Fruit fly (Drosophila melanogaster) whole organism, embryonic: ENCODE results near the gene CG14088.

Experiments
- CG10979 ChIP-seq: fragments of 200-800 bp; sonication (Bioruptor generic); optimal IDR thresholded peaks from 2 replicates; lab custom pipeline; 2018; ENCODE audit warnings: missing biosample characterization, mild to moderate bottlenecking, missing genetic modification characterization, moderate library complexity
- CG11093 ChIP-seq: fragments of 200-800 bp; sonication (Bioruptor generic); IDR thresholded peaks from 3 replicates; pipeline ENCODE4 v1.3.6; 2022; ENCODE audit warnings: missing biosample characterization, missing genetic modification characterization
- CG11247 ChIP-seq: fragments of 200-800 bp; sonication (Bioruptor generic); IDR thresholded peaks from 2 replicates; pipeline ENCODE4 v1.3.6; 2022; ENCODE audit warnings: missing biosample characterization, missing genetic modification characterization
- CG12155 ChIP-seq: fragments of 200-800 bp; sonication (Bioruptor generic); optimal IDR thresholded peaks from 3 replicates; lab custom pipeline; 2016; ENCODE audit warnings: missing biosample characterization, missing genetic modification characterization
- CG12236 ChIP-seq: fragments of 200-800 bp; sonication (Bioruptor generic); optimal IDR thresholded peaks from 2 replicates; lab custom pipeline; 2016; ENCODE audit warnings: missing biosample characterization, missing genetic modification characterization
- CG13624 ChIP-seq: fragments of 200-800 bp; sonication (Bioruptor generic); optimal IDR thresholded peaks from 2 replicates; lab custom pipeline; 2016; ENCODE audit warnings: missing biosample characterization, missing genetic modification characterization
- CG14860 ChIP-seq: fragments of 200-800 bp; sonication (Bioruptor generic); IDR thresholded peaks from 3 replicates; pipeline ENCODE4 v1.3.6; 2022; ENCODE audit warnings: missing biosample characterization, missing genetic modification characterization; ENCODE audit not compliant: partially characterized antibody
- CG14965 ChIP-seq: fragments of 200-800 bp; sonication (Bioruptor generic); optimal IDR thresholded peaks from 2 replicates; lab custom pipeline; 2016; ENCODE audit warnings: missing biosample characterization, missing genetic modification characterization, borderline replicate concordance
- CG1529 ChIP-seq: fragments of 200-800 bp; sonication (Bioruptor generic); optimal IDR thresholded peaks from 3 replicates; lab custom pipeline; 2018; ENCODE audit warnings: missing biosample characterization, missing genetic modification characterization
- CG15479 ChIP-seq: fragments of 200-800 bp; sonication (Bioruptor generic); optimal IDR thresholded peaks from 3 replicates; lab custom pipeline; 2019; ENCODE audit warnings: missing biosample characterization, mild to moderate bottlenecking, missing genetic modification characterization, moderate library complexity
- CG15601 ChIP-seq: fragments of 200-800 bp; sonication (Bioruptor generic); optimal IDR thresholded peaks from 3 replicates; lab custom pipeline; 2019; ENCODE audit warnings: missing biosample characterization, mild to moderate bottlenecking, missing genetic modification characterization, moderate library complexity
- CG16779 ChIP-seq: fragments of 200-800 bp; sonication (Bioruptor generic); IDR thresholded peaks from 2 replicates; pipeline ENCODE4 v1.3.6; 2022; ENCODE audit warnings: missing biosample characterization, missing genetic modification characterization
- CG1792 ChIP-seq: fragments of 200-800 bp; sonication (Bioruptor generic); optimal IDR thresholded peaks from 2 replicates; lab custom pipeline; 2016; ENCODE audit warnings: missing biosample characterization, missing genetic modification characterization
- CG2120 ChIP-seq: fragments of 200-800 bp; sonication (Bioruptor generic); optimal IDR thresholded peaks from 3 replicates; lab custom pipeline; 2016; ENCODE audit warnings: missing biosample characterization, missing genetic modification characterization
- CG2202 ChIP-seq: fragments of 200-800 bp; sonication (Bioruptor generic); optimal IDR thresholded peaks from 2 replicates; lab custom pipeline; 2018; ENCODE audit warnings: missing biosample characterization, mild to moderate bottlenecking, missing genetic modification characterization
- CG2712 ChIP-seq: fragments of 200-800 bp; optimal IDR thresholded peaks from 3 replicates; lab custom pipeline; 2019; ENCODE audit warnings: missing biosample characterization, mild to moderate bottlenecking, missing genetic modification characterization, moderate library complexity
- CG30431 ChIP-seq: fragments of 200-800 bp; sonication (Bioruptor generic); optimal IDR thresholded peaks from 2 replicates; lab custom pipeline; 2017; ENCODE audit warnings: missing biosample characterization, missing genetic modification characterization
- CG3163 ChIP-seq: fragments of 200-800 bp; sonication (Bioruptor generic); optimal IDR thresholded peaks from 3 replicates; lab custom pipeline; 2016; ENCODE audit warnings: missing biosample characterization, missing genetic modification characterization
- CG32532 ChIP-seq: fragments of 200-800 bp; sonication (Bioruptor generic); IDR thresholded peaks from 2 replicates; pipeline ENCODE4 v1.3.6; 2022; ENCODE audit warnings: missing biosample characterization, missing genetic modification characterization
- CG34376 ChIP-seq: fragments of 200-800 bp; sonication (Bioruptor generic); optimal IDR thresholded peaks from 2 replicates; lab custom pipeline; 2018; ENCODE audit warnings: missing biosample characterization, mild to moderate bottlenecking, missing genetic modification characterization
- CG3726 ChIP-seq: fragments of 200-800 bp; sonication (Bioruptor generic); IDR thresholded peaks from 3 replicates; pipeline ENCODE4, ENCODE4 v1.3.6; 2022; ENCODE audit warnings: missing biosample characterization, missing genetic modification characterization
- CG3995 ChIP-seq: fragments of 200-800 bp; sonication (Bioruptor generic); optimal IDR thresholded peaks from 3 replicates; lab custom pipeline; 2016; ENCODE audit warnings: missing biosample characterization, missing genetic modification characterization
- CG4820 ChIP-seq: fragments of 200-800 bp; sonication (Bioruptor generic); optimal IDR thresholded peaks from 3 replicates; lab custom pipeline; 2016; ENCODE audit warnings: missing biosample characterization, missing genetic modification characterization
- CG8765 ChIP-seq: fragments of 200-800 bp; sonication (Bioruptor generic); IDR thresholded peaks from 2 replicates; pipeline ENCODE4 v1.3.6; 2022; ENCODE audit warnings: missing biosample characterization, missing genetic modification characterization
- CG9727 ChIP-seq: fragments of 200-800 bp; sonication (Bioruptor generic); optimal IDR thresholded peaks from 3 replicates; lab custom pipeline; 2017; ENCODE audit warnings: missing biosample characterization, mild to moderate bottlenecking, missing genetic modification characterization
- Deaf1 ChIP-seq: fragments of 200-800 bp; optimal IDR thresholded peaks from 3 replicates; lab custom pipeline; 2019; ENCODE audit warnings: missing biosample characterization, mild to moderate bottlenecking, missing genetic modification characterization, moderate library complexity
- Dip3 ChIP-seq: fragments of 200-800 bp; sonication (Bioruptor generic); optimal IDR thresholded peaks from 3 replicates; lab custom pipeline; 2016; ENCODE audit warnings: missing biosample characterization, missing genetic modification characterization
- Fer1 ChIP-seq: fragments of 200-800 bp; sonication (Bioruptor generic); optimal IDR thresholded peaks from 2 replicates; lab custom pipeline; 2017; ENCODE audit warnings: missing biosample characterization, mild to moderate bottlenecking, missing genetic modification characterization
- Hmr ChIP-seq: fragments of 200-800 bp; sonication (Bioruptor generic); optimal IDR thresholded peaks from 3 replicates; lab custom pipeline; 2017; ENCODE audit warnings: mild to moderate bottlenecking, missing biosample characterization, missing genetic modification reagents, missing genetic modification characterization
- Hr39 ChIP-seq: fragments of >200 bp; optimal IDR thresholded peaks from 2 replicates; lab custom pipeline; 2017
- Max ChIP-seq: fragments of 200-800 bp; sonication (Bioruptor generic); optimal IDR thresholded peaks from 2 replicates; lab custom pipeline; 2016; ENCODE audit warnings: missing biosample characterization, mild to moderate bottlenecking, missing genetic modification characterization
- Nf-YB ChIP-seq: fragments of 200-800 bp; sonication (Bioruptor generic); optimal IDR thresholded peaks from 3 replicates; lab custom pipeline; 2019; ENCODE audit warnings: missing biosample characterization, mild to moderate bottlenecking, missing genetic modification characterization, moderate library complexity
- Rfx ChIP-seq: fragments of 200-800 bp; sonication (Bioruptor generic); IDR thresholded peaks from 2 replicates; pipeline ENCODE4 v1.3.6; 2022; ENCODE audit warnings: missing biosample characterization, missing genetic modification characterization
- Rx ChIP-seq: fragments of 200-800 bp; sonication (Bioruptor generic); IDR thresholded peaks from 2 replicates; pipeline ENCODE4 v1.3.6; 2022; ENCODE audit warnings: missing biosample characterization, missing genetic modification characterization
- YL-1 ChIP-seq: fragments of 200-800 bp; sonication (Bioruptor generic); optimal IDR thresholded peaks from 3 replicates; lab custom pipeline; 2017; ENCODE audit warnings: missing biosample characterization, mild to moderate bottlenecking, missing genetic modification characterization
- amos ChIP-seq: fragments of 200-800 bp; sonication (Bioruptor generic); IDR thresholded peaks from 2 replicates; pipeline ENCODE4 v1.3.6; 2022; ENCODE audit warnings: missing biosample characterization, missing genetic modification characterization; ENCODE audit not compliant: partially characterized antibody
- bbx ChIP-seq: fragments of 200-800 bp; sonication (Bioruptor generic); IDR thresholded peaks from 2 replicates; pipeline ENCODE4 v1.3.6; 2022; ENCODE audit warnings: missing biosample characterization, missing genetic modification characterization; ENCODE audit not compliant: partially characterized antibody
- cato ChIP-seq: fragments of 200-800 bp; sonication (Bioruptor generic); optimal IDR thresholded peaks from 2 replicates; lab custom pipeline; 2016; ENCODE audit warnings: missing biosample characterization, missing genetic modification characterization, borderline replicate concordance
- fd102C ChIP-seq: fragments of 200-800 bp; sonication (Bioruptor generic); optimal IDR thresholded peaks from 2 replicates; lab custom pipeline; 2018; ENCODE audit warnings: missing biosample characterization, mild to moderate bottlenecking, missing genetic modification characterization, moderate library complexity
- grn ChIP-seq: fragments of 200-800 bp; sonication (Bioruptor generic); optimal IDR thresholded peaks from 3 replicates; lab custom pipeline; 2017; ENCODE audit warnings: missing biosample characterization, missing genetic modification characterization
- ham ChIP-seq: fragments of 200-800 bp; sonication (Bioruptor generic); IDR thresholded peaks from 2 replicates; pipeline ENCODE4 v1.3.6; 2022; ENCODE audit warnings: missing biosample characterization, missing genetic modification characterization
- oc ChIP-seq: fragments of 200-800 bp; sonication (Bioruptor generic); optimal IDR thresholded peaks from 2 replicates; lab custom pipeline; 2018; ENCODE audit warnings: missing biosample characterization, mild to moderate bottlenecking, missing genetic modification characterization, moderate library complexity
- sens ChIP-seq: fragments of 200-800 bp; sonication (Bioruptor generic); peaks from one replicate; lab custom pipeline; 2016; ENCODE audit warnings: missing biosample characterization, missing genetic modification characterization
- stwl ChIP-seq: fragments of 200-800 bp; sonication (Bioruptor generic); optimal IDR thresholded peaks from 3 replicates; lab custom pipeline; 2018; ENCODE audit warnings: missing biosample characterization, mild to moderate bottlenecking, missing genetic modification characterization, moderate library complexity
- tin ChIP-seq: fragments of 200-800 bp; sonication (Bioruptor generic); optimal IDR thresholded peaks from 3 replicates; lab custom pipeline; 2016; ENCODE audit warnings: missing biosample characterization, missing genetic modification characterization
- toy ChIP-seq: fragments of 200-800 bp; sonication (Bioruptor generic); IDR thresholded peaks from 2 replicates; pipeline ENCODE4 v1.3.6; 2022; ENCODE audit warnings: missing biosample characterization, missing genetic modification characterization

The CG14088 gene

DNA sequence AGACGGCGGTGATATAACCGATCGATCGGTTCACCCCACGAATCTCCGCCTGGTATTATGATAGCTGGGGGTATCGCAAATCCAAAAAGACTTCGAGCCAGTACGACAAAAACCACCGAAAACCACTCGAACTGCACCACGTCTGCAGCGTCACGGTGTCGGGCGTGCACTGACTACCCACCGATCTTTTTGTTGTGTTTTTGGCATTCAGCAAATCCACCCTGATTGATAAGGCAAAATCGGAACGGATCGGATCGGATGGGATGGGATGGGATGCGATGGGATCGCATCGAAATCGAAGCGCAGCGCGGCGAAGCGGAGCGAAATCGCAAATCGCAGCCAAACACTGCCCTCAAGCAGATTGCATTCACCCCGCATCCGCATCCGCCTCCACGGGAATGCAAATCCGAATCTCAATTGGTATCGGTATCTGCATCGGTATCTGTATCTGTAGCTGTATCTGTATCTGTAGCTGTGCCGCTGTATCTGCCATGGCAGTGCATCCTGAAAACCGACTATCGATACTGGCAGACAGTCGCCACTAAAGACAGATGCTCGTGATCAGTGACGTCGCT is 18.0 kb upstream of the CG14088 start:
- TF ChIP-seq bbx (GFP tag; lab: Robert Waterston, UW) (no peak), CG2712 (tag; lab: Kevin White, UChicago) (no peak), sens (peak; percentile 37), CG15479 (GFP tag; lab: Kevin White, UChicago) (peak; percentile 67)

dm6 chr3L:19280700-19281099 is 10.3 kb upstream of the CG14088 start, which contains the start of gene CG14089:
TSS of gene CG14089 (minus strand) at chr3L:19280800.
- TF ChIP-seq CG2120 (GFP tag; lab: Kevin White, UChicago) (no peak), CG1792 (no peak), CG10979 (no peak), CG3995 (GFP tag; lab: Kevin White, UChicago) (no peak), CG30431 (no peak), CG11093 (no peak), CG11247 (no peak), ham (GFP tag; lab: Robert Waterston, UW) (no peak), CG16779 (GFP tag; lab: Robert Waterston, UW) (no peak), Hmr (GFP tag; lab: Kevin White, UChicago) (no peak), CG8765 (no peak), toy (no peak), CG1529 (GFP tag; lab: Kevin White, UChicago) (no peak), CG14965 (GFP tag; lab: Kevin White, UChicago) (no peak), CG2202 (tag; lab: Kevin White, UChicago) (no peak), CG3163 (GFP tag; lab: Kevin White, UChicago) (no peak), CG13624 (no peak)

DNA sequence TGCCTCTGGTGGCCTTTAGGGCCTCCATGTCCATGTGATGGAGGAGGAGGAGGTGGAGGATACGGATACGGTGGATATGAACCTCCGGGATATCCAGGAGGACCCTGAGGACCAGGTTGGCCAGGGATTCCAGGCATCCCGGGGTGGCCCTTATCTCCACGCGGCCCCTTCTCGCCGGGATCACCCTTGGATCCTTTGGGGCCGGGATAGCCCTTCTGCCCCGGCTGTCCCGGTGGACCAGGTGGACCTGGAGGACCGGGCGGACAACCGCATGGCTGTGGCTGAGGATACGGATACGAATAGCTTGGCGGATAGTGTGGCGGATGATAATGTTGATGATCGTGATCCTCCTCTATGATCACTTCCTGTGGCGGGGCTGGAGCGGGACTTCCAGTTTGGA is 9.8 kb upstream of the CG14088 start:
- peak; percentile 49; the same call in 1 of the 3 replicates for TF ChIP-seq CG3726 (GFP tag; lab: Robert Waterston, UW)
- TF ChIP-seq YL-1: no peak
- peak; percentile 57 for TF ChIP-seq Hr39
- TF ChIP-seq Nf-YB: no peak
- 0 out of 2 replicates have a peak, but pooled peaks have one; percentile 23 for TF ChIP-seq CG32532
- TF ChIP-seq Fer1 (GFP tag; lab: Kevin White, UChicago): no peak

- no peak for TF ChIP-seq CG9727 (GFP tag; lab: Kevin White, UChicago)
- no peak for TF ChIP-seq fd102C (GFP tag; lab: Kevin White, UChicago)
- TF ChIP-seq Dip3 (GFP tag; lab: Kevin White, UChicago): no peak
- TF ChIP-seq CG12155 (GFP tag; lab: Kevin White, UChicago): no peak
- TF ChIP-seq cato: no peak
- TF ChIP-seq CG14860: no peak
- no peak for TF ChIP-seq CG12236
- no peak for TF ChIP-seq tin (GFP tag; lab: Kevin White, UChicago)
These were observed 5.0 kb upstream of the CG14088 start, which contains the start of gene CG14086 for dm6 chr3L:19275491-19275890. TSS of gene CG14086 (plus strand) at chr3L:19275791.

DNA sequence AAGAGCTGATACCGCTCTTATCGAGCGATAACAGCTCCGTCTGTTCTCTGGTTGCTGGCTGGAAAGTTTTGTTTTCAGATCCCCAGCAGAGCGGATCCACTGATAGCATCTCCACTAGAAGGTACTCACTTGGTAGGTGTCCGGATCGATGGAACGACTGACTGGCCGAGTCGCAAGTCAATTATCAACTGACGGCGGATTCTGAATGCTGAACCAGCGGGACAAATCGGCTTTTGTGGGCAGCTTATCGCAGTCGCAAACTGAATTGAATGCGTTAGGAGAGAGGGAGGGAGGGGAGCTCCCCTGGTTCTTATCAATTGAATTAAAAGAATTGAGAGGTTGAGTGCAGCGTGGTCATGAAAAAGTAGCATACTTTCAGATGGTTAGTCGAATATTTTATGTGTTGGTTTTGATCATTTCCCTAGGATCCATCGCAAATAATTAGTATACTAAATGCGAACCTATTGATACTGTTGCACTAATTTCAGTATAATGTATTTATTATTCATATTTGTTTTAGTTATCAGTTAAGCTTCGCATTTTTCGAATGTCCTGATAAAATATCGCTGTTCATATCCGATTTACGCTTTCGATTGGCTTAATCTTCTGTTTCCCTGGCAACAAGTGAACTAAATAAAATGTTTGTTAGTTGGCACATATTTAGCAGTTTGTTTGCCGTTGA is 1.6 kb downstream of the CG14088 start, which contains the start of the genes Aldh7A1 and CG14085:
Gene Aldh7A1, minus strand, starts transcription at position 194 of the 682 bp plus-strand sequence.
Gene CG14085, plus strand, starts transcription at position 632 of the 682 bp plus-strand sequence.
- TF ChIP-seq grn (GFP tag; lab: Kevin White, UChicago): peak; percentile 96
- peak; percentile 34 for TF ChIP-seq Max
- TF ChIP-seq Deaf1 (tag; lab: Kevin White, UChicago): peak; percentile 78
- TF ChIP-seq amos (GFP tag; lab: Robert Waterston, UW): no peak
- no peak for TF ChIP-seq oc (tag; lab: Kevin White, UChicago)
- TF ChIP-seq CG34376: peak; percentile 90
- no peak for TF ChIP-seq stwl (tag; lab: Kevin White, UChicago)
- peak; percentile 98 for TF ChIP-seq CG15601 (tag; lab: Kevin White, UChicago)
- peak; percentile 21; the same call in 1 of the 2 replicates for TF ChIP-seq Rfx (GFP tag; lab: Robert Waterston, UW)
- no peak for TF ChIP-seq Rx (GFP tag; lab: Robert Waterston, UW)
- TF ChIP-seq CG4820 (GFP tag; lab: Kevin White, UChicago): no peak
